Worm (Caenorhabditis elegans) whole organism, late embryonic: Measurements from ENCODE around the gene col-84.

Source experiments
- C38D4.7 ChIP-seq: fragments of 200-800 bp; sonication (Bioruptor generic); optimal IDR thresholded peaks from 2 replicates; lab custom pipeline; 2018; ENCODE audit warnings: mild to moderate bottlenecking, missing genetic modification characterization, moderate library complexity, missing compliant biosample characterization
- F13H6.1 ChIP-seq: sonication (generic microtip); optimal IDR thresholded peaks from 2 replicates; lab custom pipeline; 2016; ENCODE audit warnings: missing genetic modification characterization, missing compliant biosample characterization
- T23F11.4 ChIP-seq: fragments of 200-800 bp; sonication (Bioruptor generic); optimal IDR thresholded peaks from 2 replicates; lab custom pipeline; 2018; ENCODE audit warnings: mild to moderate bottlenecking, missing genetic modification characterization, missing compliant biosample characterization
- Y22D7AL.16 ChIP-seq: sonication (generic microtip); optimal IDR thresholded peaks from 2 replicates; lab custom pipeline; 2016; ENCODE audit warnings: missing genetic modification characterization, missing compliant biosample characterization
- ceh-14 ChIP-seq: sonication (generic microtip); optimal IDR thresholded peaks from 2 replicates; lab custom pipeline; 2016; ENCODE audit warnings: missing genotype, missing genetic modification characterization, missing compliant biosample characterization
- ceh-18 ChIP-seq: sonication (generic microtip); optimal IDR thresholded peaks from 2 replicates; lab custom pipeline; 2016; ENCODE audit warnings: missing genetic modification characterization, missing compliant biosample characterization
- ceh-19 ChIP-seq: fragments of 200-800 bp; sonication (Bioruptor generic); optimal IDR thresholded peaks from 2 replicates; lab custom pipeline; 2018; ENCODE audit warnings: mild to moderate bottlenecking, missing genetic modification characterization, missing compliant biosample characterization
- ceh-22 ChIP-seq: sonication (generic microtip); optimal IDR thresholded peaks from 2 replicates; lab custom pipeline; 2017; ENCODE audit warnings: missing biosample characterization, missing genetic modification characterization
- ceh-34 ChIP-seq: sonication (generic microtip); optimal IDR thresholded peaks from 2 replicates; lab custom pipeline; 2016; ENCODE audit warnings: mild to moderate bottlenecking, missing genetic modification characterization, missing compliant biosample characterization
- ceh-45 ChIP-seq: fragments of 200-800 bp; sonication (Bioruptor generic); IDR thresholded peaks from 2 replicates; pipeline ENCODE4 v1.3.6; 2022; ENCODE audit warnings: missing genetic modification reagents, missing genetic modification characterization, missing compliant biosample characterization
- ceh-9 ChIP-seq: sonication (generic microtip); optimal IDR thresholded peaks from 2 replicates; lab custom pipeline; 2016; ENCODE audit warnings: mild to moderate bottlenecking, missing genetic modification characterization, inconsistent platforms, missing compliant biosample characterization
- che-1 ChIP-seq: sonication (generic microtip); optimal IDR thresholded peaks from 2 replicates; lab custom pipeline; 2016; ENCODE audit warnings: mild to moderate bottlenecking, missing genetic modification characterization, missing compliant biosample characterization
- dve-1 ChIP-seq: sonication (generic microtip); optimal IDR thresholded peaks from 2 replicates; lab custom pipeline; 2017; ENCODE audit warnings: antibody characterized with exemption, mild to moderate bottlenecking, missing genetic modification characterization, missing compliant biosample characterization
- elt-2 ChIP-seq: sonication (generic microtip); optimal IDR thresholded peaks from 2 replicates; lab custom pipeline; 2016; ENCODE audit warnings: missing genetic modification reagents, missing genetic modification characterization, missing compliant biosample characterization
- ets-4 ChIP-seq: sonication (generic microtip); optimal IDR thresholded peaks from 2 replicates; lab custom pipeline; 2016; ENCODE audit warnings: missing genetic modification characterization, missing compliant biosample characterization
- eyg-1 ChIP-seq: sonication (generic microtip); optimal IDR thresholded peaks from 2 replicates; lab custom pipeline; 2016; ENCODE audit warnings: missing genotype, missing genetic modification characterization, missing compliant biosample characterization
- fax-1 ChIP-seq: sonication (generic microtip); optimal IDR thresholded peaks from 2 replicates; lab custom pipeline; 2016; ENCODE audit warnings: missing genotype, missing genetic modification characterization, missing compliant biosample characterization
- hlh-13 ChIP-seq: fragments of 200-800 bp; sonication (Bioruptor generic); optimal IDR thresholded peaks from 2 replicates; lab custom pipeline; 2018; ENCODE audit warnings: mild to moderate bottlenecking, missing genetic modification characterization, missing compliant biosample characterization
- hlh-30 ChIP-seq: sonication (generic microtip); optimal IDR thresholded peaks from 2 replicates; lab custom pipeline; 2017; ENCODE audit warnings: antibody characterized with exemption, missing genetic modification characterization, missing compliant biosample characterization; ENCODE audit not compliant: insufficient read depth
- hlh-8 ChIP-seq: sonication (generic microtip); optimal IDR thresholded peaks from 2 replicates; lab custom pipeline; 2016; ENCODE audit warnings: missing genotype, missing genetic modification characterization, missing compliant biosample characterization
- lin-11 ChIP-seq: fragments of 200-800 bp; sonication (Bioruptor generic); optimal IDR thresholded peaks from 2 replicates; lab custom pipeline; 2018; ENCODE audit warnings: mild to moderate bottlenecking, missing genetic modification characterization, missing compliant biosample characterization
- mec-3 ChIP-seq: sonication (generic microtip); optimal IDR thresholded peaks from 2 replicates; lab custom pipeline; 2016; ENCODE audit warnings: borderline replicate concordance, missing genetic modification characterization, missing compliant biosample characterization
- nfya-1 ChIP-seq: sonication (generic microtip); optimal IDR thresholded peaks from 2 replicates; lab custom pipeline; 2017; ENCODE audit warnings: missing genetic modification characterization, mild to moderate bottlenecking, missing compliant biosample characterization, antibody characterized with exemption, moderate library complexity
- nhr-11 ChIP-seq: fragments of 150-350 bp; optimal IDR thresholded peaks from 2 replicates; lab custom pipeline; 2014; ENCODE audit warnings: missing biosample characterization, missing genetic modification characterization
- nhr-232 ChIP-seq: sonication (generic microtip); optimal IDR thresholded peaks from 2 replicates; lab custom pipeline; 2016; ENCODE audit warnings: missing genetic modification characterization, missing compliant biosample characterization
- npax-4 ChIP-seq: sonication (generic microtip); optimal IDR thresholded peaks from 2 replicates; lab custom pipeline; 2016; ENCODE audit warnings: missing genetic modification characterization, missing compliant biosample characterization
- pat-9 ChIP-seq: fragments of 200-800 bp; sonication (Bioruptor generic); optimal IDR thresholded peaks from 2 replicates; lab custom pipeline; 2018; ENCODE audit warnings: mild to moderate bottlenecking, missing genetic modification characterization, moderate library complexity, missing compliant biosample characterization
- pax-1 ChIP-seq: fragments of 150-350 bp; optimal IDR thresholded peaks from 2 replicates; lab custom pipeline; 2014; ENCODE audit warnings: missing biosample characterization, missing genetic modification characterization
- pha-4 ChIP-seq: fragments of 150-350 bp; optimal IDR thresholded peaks from 2 replicates; lab custom pipeline; 2018; ENCODE audit warnings: missing biosample characterization, missing genetic modification reagents, missing genetic modification characterization
- ref-2 ChIP-seq: sonication (generic microtip); optimal IDR thresholded peaks from 2 replicates; lab custom pipeline; 2016; ENCODE audit warnings: missing genetic modification characterization, missing compliant biosample characterization
- rnt-1 ChIP-seq: sonication (generic microtip); optimal IDR thresholded peaks from 2 replicates; lab custom pipeline; 2016; ENCODE audit warnings: missing genetic modification characterization, missing compliant biosample characterization
- sdc-2 ChIP-seq: sonication (generic microtip); optimal IDR thresholded peaks from 2 replicates; lab custom pipeline; 2016; ENCODE audit warnings: missing genotype, missing genetic modification characterization, missing compliant biosample characterization
- sox-2 ChIP-seq: fragments of 200-800 bp; sonication (Bioruptor generic); IDR thresholded peaks from 2 replicates; pipeline ENCODE4 v1.3.6; 2022; ENCODE audit warnings: missing genetic modification reagents, missing genetic modification characterization, missing compliant biosample characterization
- sox-4 ChIP-seq: sonication (generic microtip); optimal IDR thresholded peaks from 2 replicates; lab custom pipeline; 2017; ENCODE audit warnings: mild to moderate bottlenecking, missing genetic modification characterization, inconsistent platforms, missing compliant biosample characterization
- tbx-2 ChIP-seq: sonication (generic microtip); optimal IDR thresholded peaks from 2 replicates; lab custom pipeline; 2016; ENCODE audit warnings: missing genetic modification characterization, missing compliant biosample characterization
- tbx-7 ChIP-seq: sonication (generic microtip); optimal IDR thresholded peaks from 2 replicates; lab custom pipeline; 2016; ENCODE audit warnings: missing genotype, missing genetic modification characterization, missing compliant biosample characterization
- unc-55 ChIP-seq: sonication (generic microtip); optimal IDR thresholded peaks from 2 replicates; lab custom pipeline; 2017; ENCODE audit warnings: missing biosample characterization, missing genetic modification reagents, missing genetic modification characterization

col-84 gene

ce11 chrII:11853108-11853507, 15.2 kb upstream of the col-84 start:
- TF ChIP-seq unc-55 (GFP tag; lab: Kevin White, UChicago) (no peak), sox-2 (GFP tag; lab: Robert Waterston, UW) (no peak), F13H6.1 (tag; lab: Kevin White, UChicago) (no peak), elt-2 (tag; lab: Kevin White, UChicago) (no peak), ceh-18 (tag; lab: Kevin White, UChicago) (no peak), hlh-30 (tag; lab: Kevin White, UChicago) (no peak), ceh-34 (tag; lab: Kevin White, UChicago) (no peak)

- TF ChIP-seq tbx-2 (no peak), npax-4 (tag; lab: Kevin White, UChicago) (no peak), ceh-45 (GFP tag; lab: Robert Waterston, UW) (no peak), eyg-1 (tag; lab: Kevin White, UChicago) (no peak), mec-3 (tag; lab: Kevin White, UChicago) (no peak), Y22D7AL.16 (tag; lab: Kevin White, UChicago) (no peak), nfya-1 (tag; lab: Kevin White, UChicago) (no peak), sdc-2 (no peak), ceh-14 (no peak), tbx-7 (no peak), T23F11.4 (GFP tag; lab: Kevin White, UChicago) (no peak), ceh-9 (tag; lab: Kevin White, UChicago) (no peak), fax-1 (no peak), che-1 (tag; lab: Kevin White, UChicago) (no peak), hlh-13 (GFP tag; lab: Kevin White, UChicago) (no peak), unc-55 (GFP tag; lab: Kevin White, UChicago) (no peak), pax-1 (tag; lab: Kevin White, UChicago) (no peak), dve-1 (tag; lab: Kevin White, UChicago) (no peak), ceh-18 (tag; lab: Kevin White, UChicago) (no peak)
These were observed 13.6 kb upstream of the col-84 start for ce11 chrII:11854749-11855148.

ce11 chrII:11856361-11856760, 12.0 kb upstream of the col-84 start, which contains the start of gene clh-1:
Gene clh-1 (minus strand): TSS chrII:11856461.
- no peak for TF ChIP-seq mec-3 (tag; lab: Kevin White, UChicago)
- no peak for TF ChIP-seq ets-4
- no peak for TF ChIP-seq rnt-1 (tag; lab: Kevin White, UChicago)
- TF ChIP-seq pha-4 (tag; lab: Kevin White, UChicago), result no peak
- TF ChIP-seq pat-9, result no peak
- TF ChIP-seq ref-2, result no peak
- no peak for TF ChIP-seq npax-4 (tag; lab: Kevin White, UChicago)
- no peak for TF ChIP-seq sox-4 (tag; lab: Kevin White, UChicago)
- no peak for TF ChIP-seq lin-11
- no peak for TF ChIP-seq ceh-22
- no peak for TF ChIP-seq nhr-11 (tag; lab: Kevin White, UChicago)
- no peak for TF ChIP-seq C38D4.7 (GFP tag; lab: Kevin White, UChicago)
- TF ChIP-seq hlh-8 (tag; lab: Kevin White, UChicago), result no peak
- no peak for TF ChIP-seq nhr-232 (tag; lab: Kevin White, UChicago)
- TF ChIP-seq Y22D7AL.16 (tag; lab: Kevin White, UChicago), result no peak
- TF ChIP-seq ceh-34 (tag; lab: Kevin White, UChicago), result no peak
- no peak for TF ChIP-seq ceh-45 (GFP tag; lab: Robert Waterston, UW)
- TF ChIP-seq hlh-30 (tag; lab: Kevin White, UChicago), result no peak

ce11 chrII:11859833-11860232, 8.5 kb upstream of the col-84 start:
- peak; percentile 26 for TF ChIP-seq elt-2 (tag; lab: Kevin White, UChicago)
- TF ChIP-seq ceh-19 (GFP tag; lab: Kevin White, UChicago), result no peak
- TF ChIP-seq nhr-11 (tag; lab: Kevin White, UChicago), result no peak
